Worm (Caenorhabditis elegans): ENCODE results near the gene dhs-21.

ce11 chrV:12719713-12720112 is 13.7 kb downstream of the dhs-21 start, which contains the start of gene R11D1.7:
- TF ChIP-seq pag-3 (tag; optimal IDR thresholded peaks at IDR 0.05; ENCODE audit: borderline replicate concordance, insufficient read depth) (no peak), nhr-28 (tag; optimal IDR thresholded peaks at IDR 0.05) (no peak), pqm-1 (tag; optimal IDR thresholded peaks at IDR 0.05) (no peak), fkh-10 (GFP tag; optimal IDR thresholded peaks at IDR 0.05) (no peak), dpl-1 (GFP tag; optimal IDR thresholded peaks at IDR 0.05) (no peak), nhr-12 (tag; optimal IDR thresholded peaks at IDR 0.05) (no peak), egl-13 (tag; optimal IDR thresholded peaks at IDR 0.05) (no peak), nhr-90 (tag; optimal IDR thresholded peaks at IDR 0.05; ENCODE audit: poor library complexity) (no peak), fos-1 (tag; optimal IDR thresholded peaks at IDR 0.05) (no peak), ceh-63 (GFP tag; optimal IDR thresholded peaks at IDR 0.05) (no peak)
